Worm (Caenorhabditis elegans): ENCODE measurements around the gene srt-40.

DNA sequence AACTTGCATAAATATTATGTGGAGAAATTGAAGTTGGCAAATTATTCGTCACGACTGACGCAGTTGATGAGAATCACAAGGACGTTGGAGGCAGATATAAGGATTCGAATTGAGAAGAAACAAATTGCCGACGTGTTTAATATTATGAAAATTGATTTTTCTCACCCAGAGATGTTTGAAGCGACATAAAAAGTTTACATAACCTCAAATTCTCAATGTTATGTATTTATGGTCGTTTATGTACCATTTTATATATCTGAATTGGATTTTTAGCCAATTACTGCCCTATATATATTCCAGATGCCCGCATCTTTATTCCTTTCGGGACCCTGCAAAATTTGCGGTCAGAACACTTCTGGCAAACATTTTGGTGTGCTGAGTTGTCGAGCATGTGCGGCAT is 22.7 kb upstream of the srt-40 start, which contains the start of gene nhr-126:
- no peak for TF ChIP-seq egrh-3 (GFP tag; IDR thresholded peaks at IDR 0.05)
- no peak for TF ChIP-seq unc-62 (GFP tag; optimal IDR thresholded peaks at IDR 0.05)
- TF ChIP-seq pbrm-1 (GFP tag; IDR thresholded peaks at IDR 0.05) = no peak
- no peak for TF ChIP-seq efl-1 (GFP tag; optimal IDR thresholded peaks at IDR 0.05)
- TF ChIP-seq ama-1 (optimal IDR thresholded peaks at IDR 0.05) = no peak
- TF ChIP-seq ama-1 (GFP tag; optimal IDR thresholded peaks at IDR 0.05) = no peak
- TF ChIP-seq him-1 (tag; optimal IDR thresholded peaks at IDR 0.05) = no peak
- no peak for TF ChIP-seq ztf-28 (GFP tag; IDR thresholded peaks at IDR 0.05)

Measured in whole organism, young adult.